Worm (Caenorhabditis elegans) whole organism, early embryonic: ENCODE measurements around the gene B0393.9.

Experiments
- B0310.2 ChIP-seq: sonication (generic microtip); optimal IDR thresholded peaks from 2 replicates; lab custom pipeline; 2016; ENCODE audit warnings: mild to moderate bottlenecking, missing genetic modification characterization, missing compliant biosample characterization
- aly-1 ChIP-seq: sonication (generic microtip); optimal IDR thresholded peaks from 2 replicates; lab custom pipeline; 2016; ENCODE audit warnings: missing genetic modification characterization, missing compliant biosample characterization
- ama-1 ChIP-seq: fragments of 150-350 bp; optimal IDR thresholded peaks from 2 replicates; lab custom pipeline; 2014
- ceh-13 ChIP-seq: fragments of 200-800 bp; sonication (Bioruptor generic); optimal IDR thresholded peaks from 2 replicates; lab custom pipeline; 2018; ENCODE audit warnings: mild to moderate bottlenecking, missing genetic modification characterization, missing compliant biosample characterization
- ceh-36 ChIP-seq: sonication (generic microtip); optimal IDR thresholded peaks from 2 replicates; lab custom pipeline; 2016; ENCODE audit warnings: missing genetic modification characterization, inconsistent platforms, missing compliant biosample characterization
- scrt-1 ChIP-seq: fragments of 200-800 bp; sonication (Bioruptor generic); IDR thresholded peaks from 2 replicates; pipeline ENCODE4 v1.3.6; 2022; ENCODE audit warnings: missing genetic modification characterization, missing compliant biosample characterization
- sea-1 ChIP-seq: fragments of 200-800 bp; sonication (Bioruptor generic); conservative IDR thresholded peaks from 2 replicates; pipeline ENCODE4 v1.3.6; 2022; ENCODE audit warnings: missing genetic modification characterization, missing compliant biosample characterization
- tbx-37 ChIP-seq: fragments of 200-800 bp; sonication (Bioruptor generic); conservative IDR thresholded peaks from 2 replicates; pipeline ENCODE4 v1.3.6; 2022; ENCODE audit warnings: missing genetic modification reagents, missing genetic modification characterization, missing compliant biosample characterization

ce11 chrIII:4808089-4808488, 28.1 kb upstream of the B0393.9 start:
- no peak for TF ChIP-seq scrt-1 (GFP tag; lab: Robert Waterston, UW)
- TF ChIP-seq B0310.2 (tag; lab: Kevin White, UChicago) = no peak
- TF ChIP-seq ama-1 (lab: Kevin White, UChicago) = no peak
- no peak for TF ChIP-seq aly-1 (tag; lab: Kevin White, UChicago)
- no peak for TF ChIP-seq ceh-36 (tag; lab: Kevin White, UChicago)
- TF ChIP-seq sea-1 = no peak
- TF ChIP-seq ceh-13 = no peak
- TF ChIP-seq tbx-37 (GFP tag; lab: Robert Waterston, UW) = no peak
